Worm (Caenorhabditis elegans): Measurements from ENCODE around the gene M01B2.12.

Gene M01B2.12

ce11 chrV:15238552-15238951 lies 25.5 kb downstream of the M01B2.12 start, which contains the start of gene srw-12:
srw-12 (minus strand) TSS chrV:15238652.
- no peak for TF ChIP-seq mep-1 (tag; optimal IDR thresholded peaks at IDR 0.05)
- TF ChIP-seq unc-62 (GFP tag; optimal IDR thresholded peaks at IDR 0.05 in 1 of 2), result peak in 1 of 2 experiments; percentile 33
- TF ChIP-seq unc-62 (tag; optimal IDR thresholded peaks at IDR 0.05), result no peak

ce11 chrV:15235661-15236060 lies 28.4 kb downstream of the M01B2.12 start, which contains the start of gene nhr-164:
nhr-164 (minus strand) TSS chrV:15235761.
- TF ChIP-seq zip-2 (tag; optimal IDR thresholded peaks at IDR 0.05), result no peak
- TF ChIP-seq F37D6.2 (tag; optimal IDR thresholded peaks at IDR 0.05), result no peak
- TF ChIP-seq zag-1 (tag; optimal IDR thresholded peaks at IDR 0.05), result no peak
- no peak for TF ChIP-seq lin-29 (GFP tag; IDR thresholded peaks at IDR 0.05)
- no peak for TF ChIP-seq ZK546.5 (tag; optimal IDR thresholded peaks at IDR 0.05)
- TF ChIP-seq ztf-11 (tag; optimal IDR thresholded peaks at IDR 0.05), result no peak
- TF ChIP-seq zip-11 (GFP tag; IDR thresholded peaks at IDR 0.05), result no peak
- no peak for TF ChIP-seq tra-1 (GFP tag; IDR thresholded peaks at IDR 0.05)
- no peak for TF ChIP-seq F44E2.7 (GFP tag; IDR thresholded peaks at IDR 0.05)
- TF ChIP-seq nhr-237 (tag; optimal IDR thresholded peaks at IDR 0.05), result no peak
- TF ChIP-seq arid-1 (GFP tag; conservative IDR thresholded peaks at IDR 0.05), result no peak
- no peak for TF ChIP-seq skn-1 (tag; optimal IDR thresholded peaks at IDR 0.05)
- no peak for TF ChIP-seq hlh-11 (tag; optimal IDR thresholded peaks at IDR 0.05)

ce11 chrV:15232200-15232599 lies 31.8 kb downstream of the M01B2.12 start, which contains the start of gene srw-13:
srw-13 (plus strand) TSS chrV:15232500.
- no peak for TF ChIP-seq hmg-1.1 (GFP tag; IDR thresholded peaks at IDR 0.05)
- peak; percentile 29 for TF ChIP-seq aha-1 (tag)
- no peak for TF ChIP-seq zfp-2 (tag; optimal IDR thresholded peaks at IDR 0.05)

DNA sequence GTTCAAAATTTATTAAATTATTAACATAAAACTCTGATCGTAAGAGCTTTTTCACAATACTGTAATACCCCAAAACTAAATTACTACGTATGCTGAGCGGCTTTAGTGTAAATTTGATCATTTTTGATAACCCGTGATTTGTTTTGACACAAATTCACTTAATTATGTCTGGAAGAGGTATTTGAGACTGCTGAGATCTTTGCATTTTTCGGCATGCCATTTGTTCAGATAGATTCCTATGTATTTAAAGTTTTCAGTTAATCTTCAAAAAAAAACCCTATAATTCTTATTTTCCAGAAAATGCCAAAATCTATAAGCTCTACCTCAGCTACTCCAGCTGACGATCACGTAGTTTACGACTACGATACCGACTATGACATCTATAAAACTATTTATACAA lies 33.8 kb downstream of the M01B2.12 start, which contains the start of gene srw-15:
Gene srw-15 (plus strand): TSS at position 301 of the 400 bp plus-strand sequence.
- TF ChIP-seq nhr-41 (GFP tag; IDR thresholded peaks at IDR 0.05), result no peak
- no peak for TF ChIP-seq ztf-11 (tag; optimal IDR thresholded peaks at IDR 0.05)
- TF ChIP-seq fos-1 (tag; optimal IDR thresholded peaks at IDR 0.05), result no peak
- TF ChIP-seq nhr-77 (tag; optimal IDR thresholded peaks at IDR 0.05), result no peak
- TF ChIP-seq vab-7 (GFP tag; IDR thresholded peaks at IDR 0.05), result no peak
- TF ChIP-seq dmd-9 (GFP tag; IDR thresholded peaks at IDR 0.05), result no peak
- no peak for TF ChIP-seq hmg-1.1 (GFP tag; IDR thresholded peaks at IDR 0.05)
- no peak for TF ChIP-seq zag-1 (tag; optimal IDR thresholded peaks at IDR 0.05)
- TF ChIP-seq aly-2 (tag; optimal IDR thresholded peaks at IDR 0.05), result no peak
- no peak for TF ChIP-seq T20F7.1 (GFP tag; optimal IDR thresholded peaks at IDR 0.05)

ce11 chrV:15226206-15226605 lies 37.8 kb downstream of the M01B2.12 start:
- TF ChIP-seq mxl-2 (GFP tag; conservative IDR thresholded peaks at IDR 0.05), result no peak
- peak; percentile 41 for TF ChIP-seq pqm-1 (tag; optimal IDR thresholded peaks at IDR 0.05)

- no peak for TF ChIP-seq lin-29 (GFP tag; IDR thresholded peaks at IDR 0.05)
- no peak for TF ChIP-seq tra-1 (GFP tag; IDR thresholded peaks at IDR 0.05)
- TF ChIP-seq fkh-10 (GFP tag; optimal IDR thresholded peaks at IDR 0.05), result no peak
- no peak for TF ChIP-seq daf-16 (GFP tag; optimal IDR thresholded peaks at IDR 0.05)
- TF ChIP-seq daf-16 (tag; optimal IDR thresholded peaks at IDR 0.05), result no peak
- no peak for TF ChIP-seq aha-1 (tag)
- no peak for TF ChIP-seq mdt-29 (GFP tag; IDR thresholded peaks at IDR 0.05)
- TF ChIP-seq Y5F2A.4 (GFP tag; optimal IDR thresholded peaks at IDR 0.05), result no peak
- no peak for TF ChIP-seq dpl-1 (GFP tag; optimal IDR thresholded peaks at IDR 0.05)
- TF ChIP-seq cey-2 (tag; optimal IDR thresholded peaks at IDR 0.05; ENCODE audit: borderline replicate concordance, insufficient read depth), result no peak
- no peak for TF ChIP-seq lsy-2 (tag; optimal IDR thresholded peaks at IDR 0.05)
Measured at ce11 chrV:15225650-15226049, 38.4 kb downstream of the M01B2.12 start, which contains the start of gene srw-14. srw-14 (plus strand) TSS chrV:15225950.

All from whole organism, L4 larva.